Worm (Caenorhabditis elegans) whole organism, L4/young adult: ENCODE results near the gene ZK867.2.

Source experiments
- W03F9.2 ChIP-seq: fragments of 150-350 bp; optimal IDR thresholded peaks from 2 replicates; lab custom pipeline; 2014; ENCODE audit warnings: missing biosample characterization, missing genetic modification characterization
- him-1 ChIP-seq: sonication (generic microtip); optimal IDR thresholded peaks from 2 replicates; lab custom pipeline; 2016; ENCODE audit warnings: missing genotype, missing genetic modification reagents, missing genetic modification characterization, missing compliant biosample characterization

DNA sequence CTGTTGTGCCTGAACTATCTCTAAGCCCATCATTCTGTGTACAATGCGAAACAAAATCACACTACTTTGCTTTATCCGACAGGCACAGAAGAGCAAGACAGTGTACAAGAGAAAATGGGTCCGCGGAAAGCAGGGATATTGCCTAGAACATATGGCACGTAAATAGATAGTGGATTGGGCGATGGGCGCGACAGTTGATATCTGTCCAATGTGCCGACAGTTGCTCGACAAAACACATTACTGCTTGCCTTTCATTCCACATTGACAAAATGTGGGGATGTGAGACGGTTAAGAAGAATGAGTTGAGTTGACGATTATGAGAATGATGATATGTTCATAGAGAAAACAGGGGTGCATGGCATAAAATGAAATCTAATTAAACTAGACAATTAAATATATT, 18.5 kb downstream of the ZK867.2 start:
- no peak for TF ChIP-seq him-1 (tag; lab: Kevin White, UChicago)
- no peak for TF ChIP-seq W03F9.2
